Fruit fly (Drosophila melanogaster): Measurements from ENCODE around the gene tara.

DNA sequence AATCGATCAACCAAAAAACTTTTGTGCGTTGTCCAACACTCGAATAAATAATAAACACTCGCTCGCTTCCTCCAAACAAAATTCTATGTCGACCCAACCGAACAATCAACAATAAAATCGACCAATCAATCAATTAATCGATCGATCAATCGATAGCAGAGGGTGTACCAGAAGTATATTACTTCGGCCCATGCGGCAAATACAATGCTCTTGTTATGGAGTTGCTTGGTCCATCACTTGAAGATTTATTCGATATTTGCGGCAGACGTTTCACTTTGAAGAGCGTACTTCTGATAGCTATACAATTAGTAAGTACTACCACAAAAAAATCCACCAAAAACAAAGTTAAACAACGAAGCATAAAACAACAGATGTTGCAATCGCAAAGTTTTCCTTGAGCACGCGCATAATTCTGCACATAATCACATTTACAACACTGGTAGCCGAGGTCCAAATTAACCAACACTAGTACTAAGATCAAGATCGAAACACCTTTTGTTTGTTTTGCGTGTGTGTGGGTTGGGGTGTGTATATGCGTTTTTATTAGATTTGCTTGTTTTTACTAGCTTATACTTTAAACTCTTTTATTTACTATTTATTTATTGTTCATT, 70.2 kb downstream of the tara start:
- TF ChIP-seq CG5204 (GFP tag; optimal IDR thresholded peaks at IDR 0.05): no peak
- no peak for TF ChIP-seq CG14711 (tag; optimal IDR thresholded peaks at IDR 0.05)
- no peak for TF ChIP-seq CG12768 (GFP tag; optimal IDR thresholded peaks at IDR 0.05)
